Worm (Caenorhabditis elegans) whole organism, L2 larva: ENCODE results near the gene spr-2.

Source experiments
- C34F6.9 ChIP-seq: fragments of 150-350 bp; optimal IDR thresholded peaks from 2 replicates; lab custom pipeline; 2014; ENCODE audit warnings: missing biosample characterization, missing genetic modification characterization
- F13H6.1 ChIP-seq: sonication (generic microtip); optimal IDR thresholded peaks from 2 replicates; lab custom pipeline; 2016; ENCODE audit warnings: missing genetic modification characterization, missing compliant biosample characterization
- R02D3.7 ChIP-seq: fragments of 150-350 bp; optimal IDR thresholded peaks from 2 replicates; lab custom pipeline; 2014; ENCODE audit warnings: missing biosample characterization, missing genetic modification characterization
- Y55F3AM.14 ChIP-seq: fragments of 200-800 bp; sonication (Bioruptor generic); optimal IDR thresholded peaks from 2 replicates; lab custom pipeline; 2018; ENCODE audit warnings: mild to moderate bottlenecking, missing genetic modification characterization, missing compliant biosample characterization
- ZK546.5 ChIP-seq: sonication (generic microtip); optimal IDR thresholded peaks from 2 replicates; lab custom pipeline; 2017; ENCODE audit warnings: missing biosample characterization, missing genetic modification characterization
- alr-1 ChIP-seq: fragments of 150-350 bp; optimal IDR thresholded peaks from 2 replicates; lab custom pipeline; 2014; ENCODE audit warnings: missing biosample characterization, missing genetic modification characterization
- aly-2 ChIP-seq: fragments of 150-350 bp; optimal IDR thresholded peaks from 2 replicates; lab custom pipeline; 2014; ENCODE audit warnings: missing biosample characterization, missing genetic modification characterization
- ama-1 ChIP-seq: fragments of 150-350 bp; optimal IDR thresholded peaks from 2 replicates; lab custom pipeline; 2018; ENCODE audit warnings: inconsistent platforms
- blmp-1 ChIP-seq: sonication (generic microtip); optimal IDR thresholded peaks from 2 replicates; lab custom pipeline; 2017; ENCODE audit warnings: missing genetic modification characterization, mild to moderate bottlenecking, missing compliant biosample characterization, antibody characterized with exemption, moderate library complexity; ENCODE audit not compliant: insufficient read depth
- ceh-16 ChIP-seq: fragments of 150-350 bp; optimal IDR thresholded peaks from 2 replicates; lab custom pipeline; 2014; ENCODE audit warnings: missing biosample characterization, missing genetic modification characterization
- ceh-82 ChIP-seq: fragments of 150-350 bp; optimal IDR thresholded peaks from 2 replicates; lab custom pipeline; 2014; ENCODE audit warnings: missing biosample characterization, missing genetic modification characterization
- crh-2 ChIP-seq: sonication (generic microtip); optimal IDR thresholded peaks from 2 replicates; lab custom pipeline; 2017; ENCODE audit warnings: missing biosample characterization, missing genetic modification characterization
- dmd-4 ChIP-seq: sonication (generic microtip); optimal IDR thresholded peaks from 2 replicates; lab custom pipeline; 2017; ENCODE audit warnings: missing biosample characterization, missing genetic modification characterization
- egl-27 ChIP-seq: sonication (generic microtip); optimal IDR thresholded peaks from 3 replicates; lab custom pipeline; 2017; ENCODE audit warnings: missing biosample characterization, missing genetic modification reagents, missing genetic modification characterization
- elt-1 ChIP-seq: fragments of 150-350 bp; optimal IDR thresholded peaks from 2 replicates; lab custom pipeline; 2014; ENCODE audit warnings: missing biosample characterization, missing genetic modification characterization
- elt-3 ChIP-seq: sonication (generic microtip); optimal IDR thresholded peaks from 2 replicates; lab custom pipeline; 2017; ENCODE audit warnings: missing biosample characterization, missing genetic modification characterization
- fos-1 ChIP-seq: fragments of 150-350 bp; optimal IDR thresholded peaks from 2 replicates; lab custom pipeline; 2014; ENCODE audit warnings: missing biosample characterization, missing genetic modification characterization
- gmeb-1 ChIP-seq: fragments of 150-350 bp; optimal IDR thresholded peaks from 2 replicates; lab custom pipeline; 2014; ENCODE audit warnings: missing biosample characterization, missing genetic modification characterization
- lin-11 ChIP-seq: fragments of 150-350 bp; sonication (generic microtip); optimal IDR thresholded peaks from 2 replicates; lab custom pipeline; 2014; ENCODE audit warnings: missing biosample characterization, missing genetic modification characterization, inconsistent platforms, mixed read lengths
- lin-13 ChIP-seq: fragments of 150-350 bp; optimal IDR thresholded peaks from 2 replicates; lab custom pipeline; 2014; ENCODE audit warnings: missing biosample characterization, missing genetic modification reagents, missing genetic modification characterization
- lin-39 ChIP-seq: fragments of 150-350 bp; optimal IDR thresholded peaks from 2 replicates; lab custom pipeline; 2014; ENCODE audit warnings: missing biosample characterization, missing genetic modification reagents, missing genetic modification characterization
- lsy-2 ChIP-seq, 2 experiments: fragments of 150-350 bp in 1 of 2; sonication (generic microtip) in 1 of 2; optimal IDR thresholded peaks; 2 replicates each; lab custom pipeline; 2014 to 2017; ENCODE audit warnings: missing biosample characterization in 2 of 2, missing genetic modification characterization in 2 of 2
- mab-5 ChIP-seq: fragments of 150-350 bp; optimal IDR thresholded peaks from 2 replicates; lab custom pipeline; 2014; ENCODE audit warnings: missing biosample characterization, missing genetic modification characterization
- mbf-1 ChIP-seq: sonication (generic microtip); optimal IDR thresholded peaks from 2 replicates; lab custom pipeline; 2017; ENCODE audit warnings: missing biosample characterization, missing genetic modification characterization
- mdl-1 ChIP-seq, 2 experiments: fragments of 150-350 bp in 1 of 2; sonication (generic microtip) in 1 of 2; optimal IDR thresholded peaks; 2 replicates each; lab custom pipeline; 2017; ENCODE audit warnings: missing biosample characterization in 2 of 2, missing genetic modification characterization in 2 of 2
- nhr-10 ChIP-seq: sonication (generic microtip); optimal IDR thresholded peaks from 2 replicates; lab custom pipeline; 2017; ENCODE audit warnings: missing biosample characterization, missing genetic modification characterization
- nhr-11 ChIP-seq: fragments of 150-350 bp; optimal IDR thresholded peaks from 2 replicates; lab custom pipeline; 2014; ENCODE audit warnings: missing biosample characterization, missing genetic modification characterization
- nhr-12 ChIP-seq: fragments of 150-350 bp; optimal IDR thresholded peaks from 2 replicates; lab custom pipeline; 2014; ENCODE audit warnings: missing biosample characterization, missing genetic modification characterization
- nhr-129 ChIP-seq: fragments of 150-350 bp; optimal IDR thresholded peaks from 2 replicates; lab custom pipeline; 2014; ENCODE audit warnings: missing biosample characterization, missing genetic modification characterization
- nhr-21 ChIP-seq: fragments of 150-350 bp; optimal IDR thresholded peaks from 2 replicates; lab custom pipeline; 2014; ENCODE audit warnings: missing biosample characterization, missing genetic modification characterization
- nhr-23 ChIP-seq: fragments of 150-350 bp; optimal IDR thresholded peaks from 2 replicates; lab custom pipeline; 2014; ENCODE audit warnings: missing biosample characterization, missing genetic modification reagents, missing genetic modification characterization
- nhr-237 ChIP-seq: fragments of 150-350 bp; optimal IDR thresholded peaks from 2 replicates; lab custom pipeline; 2014; ENCODE audit warnings: missing biosample characterization, missing genetic modification characterization
- nhr-25 ChIP-seq: fragments of 150-350 bp; sonication (generic microtip); optimal IDR thresholded peaks from 3 replicates; lab custom pipeline; 2014; ENCODE audit warnings: missing biosample characterization, missing genetic modification characterization
- nhr-6 ChIP-seq: fragments of 150-350 bp; optimal IDR thresholded peaks from 2 replicates; lab custom pipeline; 2014; ENCODE audit warnings: missing biosample characterization, missing genetic modification characterization
- nhr-77 ChIP-seq: fragments of 150-350 bp; optimal IDR thresholded peaks from 2 replicates; lab custom pipeline; 2014; ENCODE audit warnings: missing biosample characterization, missing genetic modification characterization
- peb-1 ChIP-seq: fragments of 150-350 bp; optimal IDR thresholded peaks from 2 replicates; lab custom pipeline; 2014; ENCODE audit warnings: missing biosample characterization, missing genetic modification characterization
- sem-4 ChIP-seq: fragments of 150-350 bp; optimal IDR thresholded peaks from 2 replicates; lab custom pipeline; 2014; ENCODE audit warnings: missing biosample characterization, missing genetic modification reagents, missing genetic modification characterization
- skn-1 ChIP-seq: sonication (generic microtip); optimal IDR thresholded peaks from 2 replicates; lab custom pipeline; 2017; ENCODE audit warnings: missing biosample characterization, missing genetic modification characterization
- sma-3 ChIP-seq: sonication (generic microtip); optimal IDR thresholded peaks from 2 replicates; lab custom pipeline; 2016; ENCODE audit warnings: missing genetic modification reagents, missing genetic modification characterization, missing compliant biosample characterization
- sma-9 ChIP-seq, 2 experiments: fragments of 150-350 bp in 1 of 2; sonication (generic microtip) in 1 of 2; optimal IDR thresholded peaks; 2 replicates each; lab custom pipeline; 2014 to 2016; ENCODE audit warnings: missing genetic modification characterization in 2 of 2, mild to moderate bottlenecking in 1 of 2, missing biosample characterization in 1 of 2, missing compliant biosample characterization in 1 of 2, missing genetic modification reagents in 1 of 2, moderate library complexity in 1 of 2
- snpc-4 ChIP-seq: fragments of 150-350 bp; optimal IDR thresholded peaks from 2 replicates; lab custom pipeline; 2014; ENCODE audit warnings: missing biosample characterization, missing genetic modification characterization
- unc-39 ChIP-seq: fragments of 150-350 bp; optimal IDR thresholded peaks from 2 replicates; lab custom pipeline; 2014; ENCODE audit warnings: missing biosample characterization, missing genetic modification characterization
- unc-55 ChIP-seq: fragments of 150-350 bp; sonication (generic microtip); optimal IDR thresholded peaks from 3 replicates; lab custom pipeline; 2014; ENCODE audit warnings: missing biosample characterization, missing genetic modification reagents, missing genetic modification characterization
- unc-62 ChIP-seq: fragments of 150-350 bp; optimal IDR thresholded peaks from 2 replicates; lab custom pipeline; 2014; ENCODE audit warnings: missing biosample characterization, missing genetic modification reagents, missing genetic modification characterization
- zag-1 ChIP-seq: fragments of 150-350 bp; optimal IDR thresholded peaks from 2 replicates; lab custom pipeline; 2014; ENCODE audit warnings: missing biosample characterization, missing genetic modification characterization
- ztf-1 ChIP-seq: fragments of 200-800 bp; sonication (Bioruptor generic); conservative IDR thresholded peaks from 2 replicates; pipeline ENCODE4 v1.3.6; 2022; ENCODE audit warnings: missing genetic modification characterization, missing compliant biosample characterization
- ztf-11 ChIP-seq: sonication (generic microtip); optimal IDR thresholded peaks from 2 replicates; lab custom pipeline; 2017; ENCODE audit warnings: missing biosample characterization, missing genetic modification characterization
- ztf-4 ChIP-seq: fragments of 150-350 bp; optimal IDR thresholded peaks from 2 replicates; lab custom pipeline; 2014; ENCODE audit warnings: missing biosample characterization, missing genetic modification characterization

Gene spr-2

ce11 chrIV:8864672-8865071 lies 26.6 kb upstream of the spr-2 start:
- peak; percentile 5 for TF ChIP-seq sma-3 (GFP tag; lab: Kevin White, UChicago)
- no peak for TF ChIP-seq R02D3.7
- TF ChIP-seq nhr-25: peak; percentile 34
- no peak for TF ChIP-seq ztf-4 (tag; lab: Kevin White, UChicago)
- TF ChIP-seq sma-9 (GFP tag; optimal IDR thresholded peaks at IDR 0.05; lab: Kevin White, UChicago): peak; percentile 43
- TF ChIP-seq sma-9 (tag; optimal IDR thresholded peaks at IDR 0.05; lab: Kevin White, UChicago): no peak
- TF ChIP-seq gmeb-1: peak; percentile 36
- peak; percentile 52 for TF ChIP-seq mab-5 (tag; lab: Kevin White, UChicago)
- peak; percentile 53 for TF ChIP-seq nhr-21
- TF ChIP-seq unc-62: peak; percentile 15
- no peak for TF ChIP-seq ama-1 (lab: Kevin White, UChicago)
- TF ChIP-seq, all 48 proteins: peak for 7

- TF ChIP-seq fos-1 (tag; lab: Kevin White, UChicago) (peak; percentile 27), F13H6.1 (tag; lab: Kevin White, UChicago) (peak; percentile 8), ZK546.5 (tag; lab: Kevin White, UChicago) (no peak)
Observed at ce11 chrIV:8865343-8865742, 25.9 kb upstream of the spr-2 start, which contains the start of gene C09G9.1. Gene C09G9.1 (minus strand): TSS chrIV:8865485.

- TF ChIP-seq ama-1 (lab: Kevin White, UChicago) (peak; percentile 35), blmp-1 (tag; lab: Kevin White, UChicago) (peak; percentile 75), mbf-1 (no peak), mdl-1 (tag; optimal IDR thresholded peaks at IDR 0.05; lab: Kevin White, UChicago) (no peak), lsy-2 (tag; optimal IDR thresholded peaks at IDR 0.05; lab: Kevin White, UChicago) (peak in 1 of 2 experiments; percentile 53), sem-4 (peak; percentile 87), nhr-10 (no peak), lin-11 (tag; lab: Kevin White, UChicago) (no peak), C34F6.9 (tag; lab: Kevin White, UChicago) (peak; percentile 53), unc-55 (no peak), nhr-237 (tag; lab: Kevin White, UChicago) (no peak), aly-2 (no peak), nhr-6 (no peak), Y55F3AM.14 (peak; percentile 63), skn-1 (tag; lab: Kevin White, UChicago) (no peak), nhr-12 (no peak), nhr-77 (no peak), nhr-21 (peak; percentile 52), alr-1 (tag; lab: Kevin White, UChicago) (no peak), unc-39 (no peak), ceh-16 (tag; lab: Kevin White, UChicago) (no peak), ZK546.5 (tag; lab: Kevin White, UChicago) (no peak), ztf-4 (tag; lab: Kevin White, UChicago) (no peak), sma-9 (GFP tag; optimal IDR thresholded peaks at IDR 0.05; lab: Kevin White, UChicago) (peak; percentile 55), sma-9 (tag; optimal IDR thresholded peaks at IDR 0.05; lab: Kevin White, UChicago) (no peak), ceh-82 (no peak), zag-1 (no peak), dmd-4 (tag; lab: Kevin White, UChicago) (no peak), mab-5 (tag; lab: Kevin White, UChicago) (no peak), elt-1 (tag; lab: Kevin White, UChicago) (no peak), F13H6.1 (tag; lab: Kevin White, UChicago) (peak; percentile 79), gmeb-1 (peak; percentile 11), elt-3 (tag; lab: Kevin White, UChicago) (no peak), crh-2 (peak; percentile 53), lin-13 (no peak), egl-27 (peak; percentile 23), peb-1 (tag; lab: Kevin White, UChicago) (no peak), unc-62 (no peak), ztf-1 (GFP tag; lab: Robert Waterston, UW) (no peak), lin-39 (no peak), ztf-11 (tag; lab: Kevin White, UChicago) (no peak), sma-3 (GFP tag; lab: Kevin White, UChicago) (peak; percentile 77), snpc-4 (tag; lab: Kevin White, UChicago) (peak; percentile 29), nhr-25 (peak; percentile 71), R02D3.7 (no peak), nhr-23 (tag; lab: Kevin White, UChicago) (no peak), nhr-129 (tag; lab: Kevin White, UChicago) (peak; percentile 86), nhr-11 (no peak), fos-1 (tag; lab: Kevin White, UChicago) (peak; percentile 93)
Observed at ce11 chrIV:8866092-8866491, 25.2 kb upstream of the spr-2 start.
